Fruit fly (Drosophila melanogaster) Kc167 (cell line): Measurements from ENCODE around the gene CG13996.

ENCODE experiments used
- insv ChIP-seq: fragments of >200 bp; optimal IDR thresholded peaks from 3 replicates; lab custom pipeline; 2018; ENCODE audit warnings: missing external identifiers
- psq ChIP-seq: fragments of >200 bp; optimal IDR thresholded peaks from 2 replicates; lab custom pipeline; 2017; ENCODE audit warnings: missing external identifiers

DNA sequence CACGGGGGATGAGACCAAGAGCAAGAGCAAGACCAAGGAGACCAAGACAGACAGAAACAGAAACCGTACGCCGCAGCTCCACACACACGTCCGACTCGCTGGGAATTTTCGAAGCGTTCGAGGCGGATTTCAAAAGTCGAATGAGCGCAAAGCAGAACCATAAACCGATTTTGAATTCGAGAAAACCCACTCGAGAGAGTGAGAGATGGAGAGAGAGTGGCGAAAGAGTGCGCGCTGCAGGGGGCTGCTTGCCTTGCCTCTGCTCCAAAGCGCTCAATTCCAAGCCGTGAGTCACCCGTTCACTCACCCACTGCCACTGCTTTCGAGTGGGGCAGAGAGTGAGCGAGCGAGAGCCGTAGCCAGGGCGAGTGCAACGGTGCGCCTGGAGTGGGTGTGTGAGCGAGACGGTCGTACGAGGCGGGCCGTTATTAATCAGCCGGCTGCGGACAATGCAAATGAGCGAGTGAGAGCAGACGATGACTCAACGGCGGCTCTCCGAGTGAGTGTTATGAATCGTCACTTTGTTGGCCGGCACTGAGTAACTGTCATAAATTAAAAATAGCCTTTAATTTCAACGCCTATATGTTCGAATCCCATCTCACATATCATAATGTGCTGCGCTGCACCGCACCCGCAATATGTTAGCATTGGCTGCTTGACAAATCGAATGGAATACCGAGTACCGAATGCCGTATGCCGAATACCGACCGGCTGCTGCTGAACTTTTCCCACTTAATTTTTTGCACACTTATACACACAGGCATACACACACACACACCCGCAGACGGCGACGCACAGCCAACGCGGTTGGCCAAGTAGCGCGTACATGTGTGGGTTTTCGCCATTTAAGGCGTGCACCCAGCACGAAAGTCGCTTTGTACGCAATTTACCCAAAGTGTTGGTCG lies 40.4 kb upstream of the CG13996 start:
- TF ChIP-seq psq (lab: Kevin White, UChicago) (no peak), insv (no peak)
